Worm (Caenorhabditis elegans): Measurements from ENCODE around the gene dlat-1.

Gene dlat-1

DNA sequence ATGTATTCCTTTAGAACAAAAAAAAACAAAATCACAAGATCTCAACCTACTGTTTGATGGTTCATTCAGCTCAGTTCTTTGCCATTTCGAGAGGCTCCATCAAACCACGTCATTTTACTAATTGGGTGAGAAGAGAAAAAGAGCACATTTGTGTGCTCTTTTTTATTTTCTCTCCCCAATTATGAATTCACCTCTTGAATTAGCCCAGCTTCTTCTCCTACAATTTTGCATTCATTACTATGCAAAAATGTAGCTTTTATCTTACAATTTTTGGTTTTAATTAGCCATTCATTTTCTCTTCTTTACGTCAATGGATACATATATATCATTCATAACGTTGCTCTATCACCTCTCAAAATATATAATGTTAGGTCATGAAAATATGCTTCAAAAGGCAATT, 41.4 kb downstream of the dlat-1 start:
- TF ChIP-seq ces-1 (GFP tag; optimal IDR thresholded peaks at IDR 0.05) (no peak), rbr-2 (tag; optimal IDR thresholded peaks at IDR 0.05) (no peak), snpc-1.2 (GFP tag; IDR thresholded peaks at IDR 0.05) (no peak), ceh-62 (tag; optimal IDR thresholded peaks at IDR 0.05) (no peak), dve-1 (tag; optimal IDR thresholded peaks at IDR 0.05; ENCODE audit: insufficient read depth) (no peak), R02D3.7 (tag; optimal IDR thresholded peaks at IDR 0.05) (no peak)

DNA sequence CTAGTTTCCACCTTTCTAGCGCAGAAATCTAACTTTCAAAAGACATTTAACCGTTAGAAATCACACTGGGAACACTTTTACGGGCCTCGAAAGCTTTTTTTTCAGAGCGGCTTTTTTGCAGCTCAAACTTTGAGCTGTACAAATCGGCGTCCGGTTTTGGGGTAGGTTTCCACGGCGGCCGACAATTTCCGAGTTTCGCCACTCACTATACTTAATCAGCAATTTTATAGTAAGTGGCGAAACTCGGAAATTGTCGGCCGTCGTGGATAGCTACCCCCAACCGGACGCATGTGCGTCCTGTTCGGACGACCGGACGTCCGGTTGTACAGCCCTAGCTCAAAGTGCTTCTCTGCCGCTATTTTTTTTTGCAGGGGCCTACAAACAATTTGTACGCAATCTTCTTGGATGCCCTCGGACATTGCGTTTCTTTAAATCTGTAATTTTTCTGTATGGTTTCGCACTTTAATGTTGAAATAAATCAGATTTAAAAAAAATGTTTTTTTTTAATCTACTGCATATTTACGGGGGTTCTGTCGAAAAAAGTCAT, 50.9 kb downstream of the dlat-1 start:
- TF ChIP-seq dpl-1 (GFP tag; optimal IDR thresholded peaks at IDR 0.05) (no peak), nhr-102 (tag; optimal IDR thresholded peaks at IDR 0.05) (no peak), dmd-6 (GFP tag; IDR thresholded peaks at IDR 0.05) (no peak)

All from whole organism, L4 larva.